Fruit fly (Drosophila melanogaster): ENCODE data around the gene ssp7.

- TF ChIP-seq fru (GFP tag; optimal IDR thresholded peaks at IDR 0.05) (no peak), sv (GFP tag; optimal IDR thresholded peaks at IDR 0.05) (no peak)
Observed at dm6 chrX:11154511-11155197, 14.6 kb upstream of the ssp7 start.
